Fruit fly (Drosophila melanogaster) whole organism, wandering third instar larva: ENCODE measurements around the gene CG31287.

Experiments
- Abd-B ChIP-seq: fragments of >200 bp; optimal IDR thresholded peaks from 2 replicates; lab custom pipeline; 2017; ENCODE audit warnings: missing biosample characterization, missing genetic modification characterization
- CG32264 ChIP-seq: fragments of 200-800 bp; sonication (Bioruptor generic); optimal IDR thresholded peaks from 2 replicates; lab custom pipeline; 2016; ENCODE audit warnings: missing biosample characterization, missing genetic modification characterization
- CG9705 ChIP-seq: fragments of 200-800 bp; sonication (Bioruptor generic); optimal IDR thresholded peaks from 2 replicates; lab custom pipeline; 2018; ENCODE audit warnings: missing biosample characterization, mild to moderate bottlenecking, missing genetic modification characterization
- CrebA ChIP-seq: fragments of 200-800 bp; sonication (Bioruptor generic); optimal IDR thresholded peaks from 2 replicates; lab custom pipeline; 2016; ENCODE audit warnings: missing biosample characterization, mild to moderate bottlenecking, missing genetic modification characterization, borderline replicate concordance
- Dfd ChIP-seq: fragments of >200 bp; optimal IDR thresholded peaks from 2 replicates; lab custom pipeline; 2017; ENCODE audit warnings: missing biosample characterization, missing genetic modification characterization
- Dif ChIP-seq: fragments of 200-275, 200-300 bp; sonication (Bioruptor generic); optimal IDR thresholded peaks from 2 replicates; lab custom pipeline; 2018; ENCODE audit warnings: missing biosample characterization, missing genetic modification characterization; ENCODE audit not compliant: partially characterized antibody
- GATAd ChIP-seq: sonication (Bioruptor generic); optimal IDR thresholded peaks from 2 replicates; lab custom pipeline; 2016; ENCODE audit warnings: missing biosample characterization, missing genetic modification characterization
- HLH106 ChIP-seq: fragments of 200-800 bp; optimal IDR thresholded peaks from 3 replicates; lab custom pipeline; 2019; ENCODE audit warnings: missing biosample characterization, mild to moderate bottlenecking, missing genetic modification characterization, moderate library complexity
- Hnf4 ChIP-seq: fragments of 200-800 bp; sonication (Bioruptor generic); optimal IDR thresholded peaks from 2 replicates; lab custom pipeline; 2016; ENCODE audit warnings: missing biosample characterization, mild to moderate bottlenecking, missing genetic modification characterization
- Hr78 ChIP-seq: fragments of >200 bp; optimal IDR thresholded peaks from 2 replicates; lab custom pipeline; 2017; ENCODE audit warnings: missing biosample characterization, missing genetic modification characterization
- Hr83 ChIP-seq: fragments of 200-300 bp; sonication (Bioruptor generic); optimal IDR thresholded peaks from 2 replicates; lab custom pipeline; 2016; ENCODE audit warnings: missing biosample characterization, mild to moderate bottlenecking, missing genetic modification characterization, moderate library complexity; ENCODE audit not compliant: poor library complexity, severe bottlenecking
- Jra ChIP-seq: sonication (Bioruptor generic); optimal IDR thresholded peaks from 2 replicates; lab custom pipeline; 2016; ENCODE audit warnings: missing biosample characterization, missing genetic modification characterization
- Mio ChIP-seq: sonication (Bioruptor generic); optimal IDR thresholded peaks from 2 replicates; lab custom pipeline; 2016; ENCODE audit warnings: missing biosample characterization, missing genetic modification characterization
- Myc ChIP-seq: fragments of >200 bp; optimal IDR thresholded peaks from 2 replicates; lab custom pipeline; 2017
- N ChIP-seq: fragments of >200 bp; optimal IDR thresholded peaks from 2 replicates; lab custom pipeline; 2018; ENCODE audit warnings: missing biosample characterization, missing external identifiers, missing genetic modification characterization
- OdsH ChIP-seq: fragments of 200-800 bp; sonication (Bioruptor generic); optimal IDR thresholded peaks from 2 replicates; lab custom pipeline; 2016; ENCODE audit warnings: missing biosample characterization, mild to moderate bottlenecking, missing genetic modification characterization
- Rel ChIP-seq, 2 experiments: fragments of 200-800 bp; sonication (Bioruptor generic) in 1 of 2; optimal IDR thresholded peaks; 2 replicates in 1 of 2; 3 replicates in 1 of 2; lab custom pipeline; 2016 to 2019; ENCODE audit warnings: mild to moderate bottlenecking in 2 of 2, missing biosample characterization in 2 of 2, missing genetic modification characterization in 2 of 2, moderate library complexity in 1 of 2
- Sp1 ChIP-seq: fragments of 200-800 bp; sonication (Bioruptor generic); optimal IDR thresholded peaks from 3 replicates; lab custom pipeline; 2019; ENCODE audit warnings: missing biosample characterization, mild to moderate bottlenecking, missing genetic modification characterization, moderate library complexity
- Vsx2 ChIP-seq: fragments of 200-300, 225-300 bp; sonication (Bioruptor generic); optimal IDR thresholded peaks from 2 replicates; lab custom pipeline; 2018; ENCODE audit warnings: missing biosample characterization, missing genetic modification characterization; ENCODE audit not compliant: partially characterized antibody
- br ChIP-seq: fragments of 200-800 bp; sonication (Bioruptor generic); optimal IDR thresholded peaks from 2 replicates; lab custom pipeline; 2016; ENCODE audit warnings: missing biosample characterization, missing genetic modification characterization
- brk ChIP-seq: fragments of 200-800 bp; sonication (Bioruptor generic); optimal IDR thresholded peaks from 2 replicates; lab custom pipeline; 2016; ENCODE audit warnings: missing biosample characterization, mild to moderate bottlenecking, missing genetic modification characterization
- dl ChIP-seq, 2 experiments: fragments of 175-275, 200-275 bp in 1 of 2; fragments of 200-275 bp in 1 of 2; sonication (Bioruptor generic); optimal IDR thresholded peaks; lab custom pipeline; 2018; ENCODE audit warnings: mild to moderate bottlenecking in 2 of 2, missing biosample characterization in 2 of 2, missing genetic modification characterization in 2 of 2, moderate library complexity in 2 of 2; ENCODE audit not compliant: partially characterized antibody in 2 of 2, insufficient read depth in 1 of 2
- dmrt93B ChIP-seq: fragments of 200-800 bp; sonication (Bioruptor generic); optimal IDR thresholded peaks from 2 replicates; lab custom pipeline; 2018; ENCODE audit warnings: missing biosample characterization, mild to moderate bottlenecking, missing genetic modification characterization
- dsf ChIP-seq: sonication (Bioruptor generic); optimal IDR thresholded peaks from 2 replicates; lab custom pipeline; 2016; ENCODE audit warnings: missing biosample characterization, missing genetic modification characterization, borderline replicate concordance
- ey ChIP-seq: fragments of 200-800 bp; sonication (Bioruptor generic); optimal IDR thresholded peaks from 2 replicates; lab custom pipeline; 2016; ENCODE audit warnings: missing biosample characterization, missing genetic modification characterization
- foxo ChIP-seq, 2 experiments: fragments of 200-800 bp; sonication (Bioruptor generic); optimal IDR thresholded peaks; 2 replicates in 1 of 2; 3 replicates in 1 of 2; lab custom pipeline; 2016 to 2017; ENCODE audit warnings: missing biosample characterization in 2 of 2, missing genetic modification characterization in 2 of 2
- fru ChIP-seq: fragments of 200-800 bp; sonication (Bioruptor generic); optimal IDR thresholded peaks from 3 replicates; lab custom pipeline; 2016; ENCODE audit warnings: missing biosample characterization, mild to moderate bottlenecking, missing genetic modification characterization
- h ChIP-seq: fragments of 200-800 bp; sonication (Bioruptor generic); optimal IDR thresholded peaks from 3 replicates; lab custom pipeline; 2016; ENCODE audit warnings: missing biosample characterization, mild to moderate bottlenecking, missing genetic modification characterization
- jim ChIP-seq: fragments of 175-275, 200-325 bp; sonication (Bioruptor generic); optimal IDR thresholded peaks from 2 replicates; lab custom pipeline; 2016; ENCODE audit warnings: missing biosample characterization, mild to moderate bottlenecking, missing genetic modification characterization
- lola ChIP-seq: fragments of >200 bp; optimal IDR thresholded peaks from 2 replicates; lab custom pipeline; 2017; ENCODE audit warnings: missing biosample characterization, missing genetic modification characterization
- pan ChIP-seq: fragments of >200 bp; optimal IDR thresholded peaks from 2 replicates; lab custom pipeline; 2017
- psq ChIP-seq: fragments of 200-800 bp; sonication (Bioruptor generic); optimal IDR thresholded peaks from 3 replicates; lab custom pipeline; 2017; ENCODE audit warnings: missing biosample characterization, mild to moderate bottlenecking, missing genetic modification characterization, moderate library complexity
- rgr ChIP-seq: fragments of 200-800 bp; sonication (Bioruptor generic); optimal IDR thresholded peaks from 3 replicates; lab custom pipeline; 2016; ENCODE audit warnings: missing biosample characterization, mild to moderate bottlenecking, missing genetic modification characterization
- sage ChIP-seq: fragments of 200-800 bp; sonication (Bioruptor generic); optimal IDR thresholded peaks from 2 replicates; lab custom pipeline; 2016; ENCODE audit warnings: missing biosample characterization, mild to moderate bottlenecking, missing genetic modification characterization
- sv ChIP-seq: fragments of 200-800 bp; sonication (Bioruptor generic); optimal IDR thresholded peaks from 3 replicates; lab custom pipeline; 2016; ENCODE audit warnings: missing biosample characterization, missing genetic modification characterization
- tai ChIP-seq: sonication (Bioruptor generic); optimal IDR thresholded peaks from 2 replicates; lab custom pipeline; 2016; ENCODE audit warnings: missing biosample characterization, missing genetic modification characterization
- usp ChIP-seq: fragments of >200 bp; optimal IDR thresholded peaks from 2 replicates; lab custom pipeline; 2017; ENCODE audit warnings: missing biosample characterization, missing genetic modification characterization
- woc ChIP-seq: sonication (Bioruptor generic); optimal IDR thresholded peaks from 2 replicates; lab custom pipeline; 2016; ENCODE audit warnings: missing biosample characterization, mild to moderate bottlenecking, missing genetic modification characterization

Gene CG31287

dm6 chr3R:16236713-16237641 is 33.8 kb downstream of the CG31287 start:
- TF ChIP-seq Sp1 (GFP tag; lab: Kevin White, UChicago) (peak; percentile 99), HLH106 (tag; lab: Kevin White, UChicago) (peak; percentile 99), Dfd (GFP tag; lab: Kevin White, UChicago) (peak; percentile 83), OdsH (GFP tag; lab: Kevin White, UChicago) (peak; percentile 98), br (GFP tag; lab: Kevin White, UChicago) (peak; percentile 79), dsf (peak; percentile 80), dl (GFP tag; optimal IDR thresholded peaks at IDR 0.05; lab: Kevin White, UChicago; ENCODE audit: insufficient read depth in 1 of 2, partially characterized antibody in 2 of 2) (peak; percentile 69 to 72), Rel (GFP tag; optimal IDR thresholded peaks at IDR 0.05; lab: Kevin White, UChicago) (no peak), Rel (tag; optimal IDR thresholded peaks at IDR 0.05; lab: Kevin White, UChicago) (peak; percentile 86), sv (GFP tag; lab: Kevin White, UChicago) (peak; percentile 85), fru (peak; percentile 93), psq (GFP tag; lab: Kevin White, UChicago) (peak; percentile 98), jim (peak; percentile 68), Hr78 (GFP tag; lab: Kevin White, UChicago) (no peak), CrebA (GFP tag; lab: Kevin White, UChicago) (peak; percentile 58), GATAd (GFP tag; lab: Kevin White, UChicago) (no peak), Abd-B (GFP tag; lab: Kevin White, UChicago) (no peak), Myc (lab: Kevin White, UChicago) (no peak), rgr (GFP tag; lab: Kevin White, UChicago) (peak; percentile 97), Mio (peak; percentile 60), tai (GFP tag; lab: Kevin White, UChicago) (peak; percentile 63), N (no peak), Hnf4 (GFP tag; lab: Kevin White, UChicago) (peak; percentile 86), dmrt93B (GFP tag; lab: Kevin White, UChicago) (peak; percentile 97), foxo (GFP tag; optimal IDR thresholded peaks at IDR 0.05; lab: Kevin White, UChicago) (peak in 1 of 2 experiments; percentile 99), Dif (GFP tag; lab: Kevin White, UChicago) (peak; percentile 50), CG32264 (GFP tag; lab: Kevin White, UChicago) (no peak), Vsx2 (GFP tag; lab: Kevin White, UChicago) (no peak), h (GFP tag; lab: Kevin White, UChicago) (peak; percentile 92), Jra (GFP tag; lab: Kevin White, UChicago) (peak; percentile 89), Hr83 (peak; percentile 91), lola (GFP tag; lab: Kevin White, UChicago) (no peak), woc (peak; percentile 89), brk (peak; percentile 87), sage (peak; percentile 95), ey (GFP tag; lab: Kevin White, UChicago) (peak; percentile 86), pan (lab: Kevin White, UChicago) (no peak), usp (no peak), CG9705 (GFP tag; lab: Kevin White, UChicago) (peak; percentile 96)

dm6 chr3R:16238016-16238710 is 35.0 kb downstream of the CG31287 start:
- TF ChIP-seq CG32264 (GFP tag; lab: Kevin White, UChicago) (no peak), fru (peak; percentile 12), Rel (GFP tag; optimal IDR thresholded peaks at IDR 0.05; lab: Kevin White, UChicago) (no peak), Rel (tag; optimal IDR thresholded peaks at IDR 0.05; lab: Kevin White, UChicago) (peak; percentile 34), foxo (GFP tag; optimal IDR thresholded peaks at IDR 0.05; lab: Kevin White, UChicago) (peak in 1 of 2 experiments; percentile 12), h (GFP tag; lab: Kevin White, UChicago) (peak; percentile 7), ey (GFP tag; lab: Kevin White, UChicago) (peak; percentile 40), Hnf4 (GFP tag; lab: Kevin White, UChicago) (peak; percentile 18), tai (GFP tag; lab: Kevin White, UChicago) (peak; percentile 49), pan (lab: Kevin White, UChicago) (no peak), Dfd (GFP tag; lab: Kevin White, UChicago) (no peak)
- TF ChIP-seq, all 38 proteins: peak for 7
